Worm (Caenorhabditis elegans): ENCODE measurements around the gene R08D7.4.

- TF ChIP-seq ceh-82 (tag; optimal IDR thresholded peaks at IDR 0.05) (no peak), lsy-2 (tag; optimal IDR thresholded peaks at IDR 0.05) (no peak), fos-1 (tag; optimal IDR thresholded peaks at IDR 0.05) (no peak), nhr-10 (tag; optimal IDR thresholded peaks at IDR 0.05) (no peak), unc-39 (tag; optimal IDR thresholded peaks at IDR 0.05) (no peak), attf-4 (tag; optimal IDR thresholded peaks at IDR 0.05) (no peak), dve-1 (tag; optimal IDR thresholded peaks at IDR 0.05; ENCODE audit: insufficient read depth) (no peak), cey-2 (tag; optimal IDR thresholded peaks at IDR 0.05; ENCODE audit: borderline replicate concordance, insufficient read depth) (no peak), jun-1 (tag; optimal IDR thresholded peaks at IDR 0.05) (no peak), zip-11 (GFP tag; IDR thresholded peaks at IDR 0.05) (no peak), nhr-11 (tag; optimal IDR thresholded peaks at IDR 0.05) (no peak), mdl-1 (tag; optimal IDR thresholded peaks at IDR 0.05) (no peak)
Observed at ce11 chrIII:8934378-8934777, 37.3 kb upstream of the R08D7.4 start.
